Fruit fly (Drosophila melanogaster): ENCODE results near the gene Saf6.

The Saf6 gene

dm6 chr2L:825768-826263, 10.1 kb upstream of the Saf6 start, which contains the start of the genes CG3862 and dock (continued):
- TF ChIP-seq CG11504 (tag; optimal IDR thresholded peaks at IDR 0.05) = peak; percentile 40
- no peak for TF ChIP-seq D19B (GFP tag; optimal IDR thresholded peaks at IDR 0.05)
- peak; percentile 17 for TF ChIP-seq Six4 (GFP tag; optimal IDR thresholded peaks at IDR 0.05)
- no peak for TF ChIP-seq D19A (tag; optimal IDR thresholded peaks at IDR 0.05)
- peak; percentile 45 for TF ChIP-seq CG2712 (tag; optimal IDR thresholded peaks at IDR 0.05)
- peak in 1 of 2 experiments; percentile 23 for TF ChIP-seq insv (GFP tag; optimal IDR thresholded peaks at IDR 0.05)
- peak; percentile 51 for TF ChIP-seq CG11398 (GFP tag; optimal IDR thresholded peaks at IDR 0.05)
- TF ChIP-seq gfzf (GFP tag; optimal IDR thresholded peaks at IDR 0.05) = peak; percentile 48
- peak; percentile 94 for TF ChIP-seq CG16813 (GFP tag; IDR thresholded peaks at IDR 0.05; ENCODE audit: partially characterized antibody)
- peak; percentile 97 for TF ChIP-seq MBD-R2 (GFP tag; IDR thresholded peaks at IDR 0.05)
- TF ChIP-seq hth (optimal IDR thresholded peaks at IDR 0.05) = no peak
- no peak for TF ChIP-seq CG3995 (GFP tag; optimal IDR thresholded peaks at IDR 0.05)
- TF ChIP-seq CG3407 (GFP tag; optimal IDR thresholded peaks at IDR 0.05) = no peak
- no peak for TF ChIP-seq CG10565 (GFP tag; optimal IDR thresholded peaks at IDR 0.05)
- TF ChIP-seq CG2889 (GFP tag; IDR thresholded peaks at IDR 0.05) = no peak
- TF ChIP-seq emc (GFP tag; optimal IDR thresholded peaks at IDR 0.05) = peak; percentile 33
- TF ChIP-seq Ets65A (GFP tag) = peak; percentile 83
- no peak for TF ChIP-seq Hand (GFP tag; optimal IDR thresholded peaks at IDR 0.05)
- TF ChIP-seq CG11247 (GFP tag; IDR thresholded peaks at IDR 0.05) = peak; percentile 56; the same call in 1 of the 2 replicates
- no peak for TF ChIP-seq fd64A (GFP tag; optimal IDR thresholded peaks at IDR 0.05)
- TF ChIP-seq inv (GFP tag; IDR thresholded peaks at IDR 0.05; ENCODE audit: partially characterized antibody) = peak; percentile 88
- no peak for TF ChIP-seq ase (GFP tag; IDR thresholded peaks at IDR 0.05)
- peak; percentile 47 for TF ChIP-seq CG12155 (GFP tag; optimal IDR thresholded peaks at IDR 0.05)
- TF ChIP-seq ato (GFP tag; IDR thresholded peaks at IDR 0.05; ENCODE audit: partially characterized antibody) = peak; percentile 97
- peak; percentile 6 for TF ChIP-seq nerfin-1 (tag; optimal IDR thresholded peaks at IDR 0.05)
- TF ChIP-seq Lpt (GFP tag; optimal IDR thresholded peaks at IDR 0.05) = no peak
- TF ChIP-seq nau (GFP tag; optimal IDR thresholded peaks at IDR 0.05) = no peak
- TF ChIP-seq CG34422 (GFP tag; IDR thresholded peaks at IDR 0.05) = peak; percentile 79
- TF ChIP-seq CG3065 (GFP tag; optimal IDR thresholded peaks at IDR 0.05) = peak; percentile 31
- peak; percentile 13 for TF ChIP-seq Deaf1 (tag; optimal IDR thresholded peaks at IDR 0.05)
- no peak for TF ChIP-seq CG2875 (GFP tag; optimal IDR thresholded peaks at IDR 0.05)
- peak; percentile 33 for TF ChIP-seq unpg (GFP tag; optimal IDR thresholded peaks at IDR 0.05)
- peak; percentile 95 for TF ChIP-seq vnd (GFP tag; IDR thresholded peaks at IDR 0.05; ENCODE audit: partially characterized antibody)
- TF ChIP-seq CG11696 (GFP tag; IDR thresholded peaks at IDR 0.05) = no peak
- no peak for TF ChIP-seq CG11560 (tag; IDR thresholded peaks at IDR 0.05)
- TF ChIP-seq CG6175 (GFP tag; IDR thresholded peaks at IDR 0.05) = peak; percentile 51; the same call in 1 of the 3 replicates
- TF ChIP-seq Bteb2 (GFP tag; optimal IDR thresholded peaks at IDR 0.05) = peak; percentile 3
- TF ChIP-seq Jarid2 (GFP tag; optimal IDR thresholded peaks at IDR 0.05) = peak; percentile 89
- TF ChIP-seq repo (GFP tag; optimal IDR thresholded peaks at IDR 0.05) = peak; percentile 75
- TF ChIP-seq CG9797 (GFP tag; optimal IDR thresholded peaks at IDR 0.05) = peak; percentile 58
- TF ChIP-seq CG12659 (GFP tag; optimal IDR thresholded peaks at IDR 0.05) = peak; percentile 88
- TF ChIP-seq CG7963 (GFP tag; IDR thresholded peaks at IDR 0.05; ENCODE audit: partially characterized antibody) = peak; percentile 97
- TF ChIP-seq fd3F (GFP tag; optimal IDR thresholded peaks at IDR 0.05) = peak; percentile 29
- peak; percentile 91 for TF ChIP-seq CG10267 (tag; optimal IDR thresholded peaks at IDR 0.05)
- TF ChIP-seq jing (GFP tag; optimal IDR thresholded peaks at IDR 0.05) = no peak
- peak; percentile 69 for TF ChIP-seq maf-S (GFP tag; optimal IDR thresholded peaks at IDR 0.05)
- TF ChIP-seq YL-1 (GFP tag; optimal IDR thresholded peaks at IDR 0.05) = peak; percentile 86
- TF ChIP-seq BEAF-32 (GFP tag; optimal IDR thresholded peaks at IDR 0.05) = peak; percentile 95
- TF ChIP-seq C15 (GFP tag; IDR thresholded peaks at IDR 0.05) = no peak
- TF ChIP-seq tna (GFP tag; IDR thresholded peaks at IDR 0.05; ENCODE audit: partially characterized antibody) = peak; percentile 99
